Fruit fly (Drosophila melanogaster): ENCODE results near the gene CG3558.

Gene CG3558

dm6 chr2L:2972439-2972936 lies 20.2 kb upstream of the CG3558 start, which contains the start of the genes Rrp1 and gammaTub23C (continued):
- no peak for TF ChIP-seq lov (optimal IDR thresholded peaks at IDR 0.05)
- TF ChIP-seq lov (GFP tag; IDR thresholded peaks at IDR 0.05): peak; percentile 47; the same call in 1 of the 3 replicates
- peak; percentile 93 for TF ChIP-seq Xbp1 (GFP tag; optimal IDR thresholded peaks at IDR 0.05)
- TF ChIP-seq CG10654 (GFP tag; optimal IDR thresholded peaks at IDR 0.05): peak; percentile 86
- peak; percentile 83 for TF ChIP-seq D19A (tag; optimal IDR thresholded peaks at IDR 0.05)
- peak; percentile 48 for TF ChIP-seq CTCF (GFP tag; optimal IDR thresholded peaks at IDR 0.05)
- TF ChIP-seq usp (GFP tag; optimal IDR thresholded peaks at IDR 0.05): no peak
- TF ChIP-seq jing (GFP tag; optimal IDR thresholded peaks at IDR 0.05): peak; percentile 63
- TF ChIP-seq CG15479 (GFP tag; optimal IDR thresholded peaks at IDR 0.05): peak; percentile 62
- TF ChIP-seq stwl (tag; optimal IDR thresholded peaks at IDR 0.05): peak; percentile 45
- TF ChIP-seq Mad (GFP tag; optimal IDR thresholded peaks at IDR 0.05): peak; percentile 81
- TF ChIP-seq CG17829 (tag; optimal IDR thresholded peaks at IDR 0.05): peak; percentile 92
- TF ChIP-seq CG1832 (GFP tag; optimal IDR thresholded peaks at IDR 0.05): no peak
- TF ChIP-seq ab (GFP tag; optimal IDR thresholded peaks at IDR 0.05): peak; percentile 48
- TF ChIP-seq CG10431 (GFP tag; optimal IDR thresholded peaks at IDR 0.05): peak; percentile 80
- no peak for TF ChIP-seq NC2α (GFP tag; optimal IDR thresholded peaks at IDR 0.05)
- TF ChIP-seq NFAT (GFP tag; IDR thresholded peaks at IDR 0.05): peak; percentile 74
- TF ChIP-seq lmd (GFP tag; IDR thresholded peaks at IDR 0.05): peak; percentile 90
- peak; percentile 93 for TF ChIP-seq CG10147 (GFP tag; optimal IDR thresholded peaks at IDR 0.05)
- TF ChIP-seq Dll (GFP tag; IDR thresholded peaks at IDR 0.05; ENCODE audit: partially characterized antibody): no peak
- TF ChIP-seq CG8478 (optimal IDR thresholded peaks at IDR 0.05): no peak
- peak; percentile 82 for TF ChIP-seq D19B (GFP tag; optimal IDR thresholded peaks at IDR 0.05)
- peak; percentile 54 for TF ChIP-seq fd102C (GFP tag; optimal IDR thresholded peaks at IDR 0.05)
- peak; percentile 47; the same call in 1 of the 2 replicates for TF ChIP-seq gt (GFP tag; IDR thresholded peaks at IDR 0.05)
- TF ChIP-seq CoRest (tag; optimal IDR thresholded peaks at IDR 0.05): peak; percentile 97
- peak; percentile 88 for TF ChIP-seq Med (GFP tag)
- TF ChIP-seq vfl (GFP tag; optimal IDR thresholded peaks at IDR 0.05): peak; percentile 80
- no peak for TF ChIP-seq Jarid2 (GFP tag; optimal IDR thresholded peaks at IDR 0.05)
- no peak for TF ChIP-seq bbx (GFP tag; IDR thresholded peaks at IDR 0.05; ENCODE audit: partially characterized antibody)
- peak; percentile 100 for TF ChIP-seq CG6689 (GFP tag; IDR thresholded peaks at IDR 0.05)
- peak; percentile 25; the same call in 1 of the 2 replicates for TF ChIP-seq CG17612 (GFP tag; IDR thresholded peaks at IDR 0.05)
- peak; percentile 10 for TF ChIP-seq CG3163 (GFP tag; optimal IDR thresholded peaks at IDR 0.05)
- no peak for TF ChIP-seq CG4360 (GFP tag; IDR thresholded peaks at IDR 0.05)
- peak; percentile 14 for TF ChIP-seq her (GFP tag; optimal IDR thresholded peaks at IDR 0.05)
- peak; percentile 89 for TF ChIP-seq CG12155 (GFP tag; optimal IDR thresholded peaks at IDR 0.05)
- TF ChIP-seq twi (tag; optimal IDR thresholded peaks at IDR 0.05): peak; percentile 89
- TF ChIP-seq CG11398 (GFP tag; optimal IDR thresholded peaks at IDR 0.05): no peak
- peak; percentile 91 for TF ChIP-seq Hmr (GFP tag; optimal IDR thresholded peaks at IDR 0.05)
- TF ChIP-seq peb (GFP tag; IDR thresholded peaks at IDR 0.05): peak; percentile 82
- peak; percentile 89 for TF ChIP-seq lab (GFP tag; optimal IDR thresholded peaks at IDR 0.05)
- TF ChIP-seq CG17359 (tag; optimal IDR thresholded peaks at IDR 0.05): peak; percentile 84
- TF ChIP-seq CkIIα-i1 (GFP tag; IDR thresholded peaks at IDR 0.05): no peak
- peak; percentile 34 for TF ChIP-seq Ravus (GFP tag; IDR thresholded peaks at IDR 0.05)
- TF ChIP-seq sisA (GFP tag; IDR thresholded peaks at IDR 0.05): peak; percentile 87
- peak; percentile 70 for TF ChIP-seq CG7357 (GFP tag; IDR thresholded peaks at IDR 0.05)
- TF ChIP-seq p53 (GFP tag; optimal IDR thresholded peaks at IDR 0.05): no peak
- peak; percentile 66 for TF ChIP-seq CG31388 (GFP tag; optimal IDR thresholded peaks at IDR 0.05)
- TF ChIP-seq repo (GFP tag; optimal IDR thresholded peaks at IDR 0.05): no peak
- no peak for TF ChIP-seq hb (GFP tag; IDR thresholded peaks at IDR 0.05; ENCODE audit: partially characterized antibody)
- TF ChIP-seq NK7.1 (GFP tag; optimal IDR thresholded peaks at IDR 0.05): peak; percentile 50
- TF ChIP-seq Dip2 (GFP tag; IDR thresholded peaks at IDR 0.05): 0 out of 2 replicates have a peak, but pooled peaks have one; percentile 25
- TF ChIP-seq croc (GFP tag; conservative IDR thresholded peaks at IDR 0.05): peak; percentile 85
